Fruit fly (Drosophila melanogaster): ENCODE measurements around the gene CG11786.

The CG11786 gene

DNA sequence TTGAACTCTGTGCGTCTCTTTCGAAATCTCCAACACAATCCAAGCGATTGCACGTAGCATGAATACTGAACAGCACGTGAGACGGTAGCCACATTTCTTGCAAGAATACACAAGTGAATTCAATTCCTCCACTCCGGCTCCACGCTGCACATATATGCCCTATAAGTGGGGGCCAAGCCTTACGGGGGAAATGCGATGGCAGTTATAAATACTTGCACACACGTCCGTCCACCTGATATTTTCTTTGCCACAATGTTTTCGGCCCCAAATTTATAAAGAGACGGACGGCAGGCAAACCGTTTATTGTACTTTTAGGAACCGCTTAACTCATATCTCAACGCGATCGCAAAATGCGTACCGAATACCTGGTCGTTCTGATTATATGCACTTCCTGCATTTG lies at the start of gene CG11786:
Gene CG11786 (plus strand): TSS at position 301 of the 400 bp plus-strand sequence.
- no peak for TF ChIP-seq CG34406 (GFP tag; optimal IDR thresholded peaks at IDR 0.05)
- TF ChIP-seq CG16779 (tag; optimal IDR thresholded peaks at IDR 0.05): no peak
- peak; percentile 19 for TF ChIP-seq Blimp-1 (GFP tag; optimal IDR thresholded peaks at IDR 0.05)

DNA sequence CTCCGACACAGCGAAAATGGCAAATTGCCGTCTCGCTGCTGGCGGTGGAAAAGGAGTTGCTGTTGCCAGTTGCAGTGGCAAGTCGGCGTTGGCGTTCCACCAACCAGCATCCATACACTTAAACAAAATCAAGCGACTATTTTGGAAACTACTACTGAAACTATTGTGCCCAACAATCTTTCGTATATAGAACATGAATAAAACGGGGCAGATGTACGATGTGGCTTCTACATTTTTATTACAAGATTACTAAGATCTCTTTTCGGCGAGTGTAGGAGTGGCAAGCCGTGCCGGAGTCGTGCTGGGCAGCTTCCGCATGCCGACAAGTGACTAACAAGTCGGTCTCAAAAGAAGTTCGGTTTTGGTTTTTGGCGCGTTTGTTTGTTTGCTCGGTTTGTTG lies 49.6 kb upstream of the CG11786 start:
- TF ChIP-seq Sox14 (GFP tag; optimal IDR thresholded peaks at IDR 0.05): peak; percentile 75
- TF ChIP-seq CG34406 (GFP tag; optimal IDR thresholded peaks at IDR 0.05): peak; percentile 32
- TF ChIP-seq achi (GFP tag; optimal IDR thresholded peaks at IDR 0.05): peak; percentile 77
- peak; percentile 80 for TF ChIP-seq Gug (GFP tag; IDR thresholded peaks at IDR 0.05)
- TF ChIP-seq Eip78C (GFP tag): peak; percentile 92
- peak; percentile 24 for TF ChIP-seq CG3032 (tag; optimal IDR thresholded peaks at IDR 0.05)
- no peak for TF ChIP-seq fd85E (GFP tag; optimal IDR thresholded peaks at IDR 0.05)
- TF ChIP-seq eg (GFP tag; IDR thresholded peaks at IDR 0.05): peak; percentile 92
- peak; percentile 94 for TF ChIP-seq Hr4 (GFP tag; optimal IDR thresholded peaks at IDR 0.05)
- TF ChIP-seq CG6792 (GFP tag; optimal IDR thresholded peaks at IDR 0.05): peak; percentile 40
- no peak for TF ChIP-seq ss (GFP tag; optimal IDR thresholded peaks at IDR 0.05)
- TF ChIP-seq CG7368 (GFP tag; optimal IDR thresholded peaks at IDR 0.05): peak; percentile 49
- TF ChIP-seq Ets21C (GFP tag; optimal IDR thresholded peaks at IDR 0.05): peak; percentile 16
- TF ChIP-seq CG4318 (GFP tag; optimal IDR thresholded peaks at IDR 0.05): peak; percentile 86
- peak; percentile 86 for TF ChIP-seq CG6163 (GFP tag; IDR thresholded peaks at IDR 0.05)
- no peak for TF ChIP-seq CG1621 (tag; optimal IDR thresholded peaks at IDR 0.05)
- peak; percentile 43 for TF ChIP-seq lz (GFP tag; optimal IDR thresholded peaks at IDR 0.05)
- TF ChIP-seq CG6854 (GFP tag; optimal IDR thresholded peaks at IDR 0.05): no peak
- peak; percentile 91 for TF ChIP-seq CG32006 (GFP tag; optimal IDR thresholded peaks at IDR 0.05)
- TF ChIP-seq CG8119 (GFP tag; IDR thresholded peaks at IDR 0.05): peak; percentile 94
- TF ChIP-seq esn (GFP tag; optimal IDR thresholded peaks at IDR 0.05): peak; percentile 60
- TF ChIP-seq acj6 (GFP tag; optimal IDR thresholded peaks at IDR 0.05): peak; percentile 67
- peak; percentile 15 for TF ChIP-seq CG11902 (GFP tag; optimal IDR thresholded peaks at IDR 0.05)
- peak; percentile 46 for TF ChIP-seq Eip75B (GFP tag; optimal IDR thresholded peaks at IDR 0.05)
- peak; percentile 56 for TF ChIP-seq CG11762 (GFP tag; optimal IDR thresholded peaks at IDR 0.05; ENCODE audit: insufficient read depth)
- peak; percentile 2 for TF ChIP-seq CG10669 (GFP tag; optimal IDR thresholded peaks at IDR 0.05)
- peak; percentile 19 for TF ChIP-seq vri (GFP tag; optimal IDR thresholded peaks at IDR 0.05)
- peak; percentile 35 for TF ChIP-seq CG8632 (GFP tag; optimal IDR thresholded peaks at IDR 0.05)
- peak; percentile 64 for TF ChIP-seq Smox (GFP tag; optimal IDR thresholded peaks at IDR 0.05)
- no peak for TF ChIP-seq Blimp-1 (GFP tag; optimal IDR thresholded peaks at IDR 0.05)
- TF ChIP-seq Eip93F (GFP tag; optimal IDR thresholded peaks at IDR 0.05): no peak
- no peak for TF ChIP-seq Sox15 (GFP tag; optimal IDR thresholded peaks at IDR 0.05)
- no peak for TF ChIP-seq spab (GFP tag; optimal IDR thresholded peaks at IDR 0.05)
- peak; percentile 70 for TF ChIP-seq cyc (GFP tag; optimal IDR thresholded peaks at IDR 0.05)
- peak; percentile 73 for TF ChIP-seq OdsH (GFP tag; optimal IDR thresholded peaks at IDR 0.05)
- peak; percentile 72 for TF ChIP-seq dac (GFP tag; optimal IDR thresholded peaks at IDR 0.05)
- TF ChIP-seq pdm3 (GFP tag; optimal IDR thresholded peaks at IDR 0.05): peak; percentile 78
- peak; percentile 95 for TF ChIP-seq CG15336 (GFP tag; IDR thresholded peaks at IDR 0.05)
- no peak for TF ChIP-seq CG8319 (GFP tag; optimal IDR thresholded peaks at IDR 0.05)
- no peak for TF ChIP-seq fd59A (GFP tag; optimal IDR thresholded peaks at IDR 0.05)
- peak; percentile 48 for TF ChIP-seq CG16779 (tag; optimal IDR thresholded peaks at IDR 0.05)
- TF ChIP-seq fkh (GFP tag; optimal IDR thresholded peaks at IDR 0.05): no peak
- peak; percentile 63 for TF ChIP-seq CG11294 (GFP tag; IDR thresholded peaks at IDR 0.05)
- peak; percentile 68 for TF ChIP-seq Hr39 (GFP tag; optimal IDR thresholded peaks at IDR 0.05)
- peak; percentile 39 for TF ChIP-seq CG10631 (GFP tag; optimal IDR thresholded peaks at IDR 0.05)
- peak in 1 of 2 experiments; percentile 59 for TF ChIP-seq salr (GFP tag; optimal IDR thresholded peaks at IDR 0.05)
- TF ChIP-seq CG9139 (GFP tag; optimal IDR thresholded peaks at IDR 0.05): no peak
- peak; percentile 66 for TF ChIP-seq Sox102F (GFP tag; optimal IDR thresholded peaks at IDR 0.05)
- TF ChIP-seq CG6808 (GFP tag; optimal IDR thresholded peaks at IDR 0.05): no peak
- TF ChIP-seq CG3919 (GFP tag; optimal IDR thresholded peaks at IDR 0.05): peak; percentile 81
